Worm (Caenorhabditis elegans) whole organism, L4 larva: ENCODE data around the gene C54D10.9.

Experiments
- R02D3.7 ChIP-seq: fragments of 150-350 bp; sonication (generic microtip); optimal IDR thresholded peaks from 3 replicates; lab custom pipeline; 2014; ENCODE audit warnings: missing biosample characterization, missing genetic modification characterization
- T20F7.1 ChIP-seq: fragments of 200-800 bp; sonication (Bioruptor generic); optimal IDR thresholded peaks from 2 replicates; lab custom pipeline; 2018; ENCODE audit warnings: mild to moderate bottlenecking, missing genetic modification characterization, missing compliant biosample characterization
- Y105C5A.15 ChIP-seq: fragments of 200-800 bp; sonication (Bioruptor generic); IDR thresholded peaks from 2 replicates; pipeline ENCODE4 v1.3.6; 2022; ENCODE audit warnings: missing genetic modification characterization, missing compliant biosample characterization
- Y75B8A.6 ChIP-seq: fragments of 200-800 bp; sonication (Bioruptor generic); IDR thresholded peaks from 2 replicates; pipeline ENCODE4 v1.3.6; 2022; ENCODE audit warnings: missing genetic modification reagents, missing genetic modification characterization, missing compliant biosample characterization
- ZK337.2 ChIP-seq: fragments of 200-800 bp; sonication (Bioruptor generic); IDR thresholded peaks from 2 replicates; pipeline ENCODE4 v1.3.6; 2022; ENCODE audit warnings: missing genetic modification reagents, missing genetic modification characterization, missing compliant biosample characterization
- aha-1 ChIP-seq: fragments of 150-350 bp; peaks from one replicate; lab custom pipeline; 2014; ENCODE audit warnings: missing biosample characterization, missing genetic modification characterization
- aly-2 ChIP-seq: sonication (generic microtip); optimal IDR thresholded peaks from 2 replicates; lab custom pipeline; 2018; ENCODE audit warnings: missing biosample characterization, missing genetic modification characterization
- ama-1 ChIP-seq: fragments of 150-350 bp; optimal IDR thresholded peaks from 2 replicates; lab custom pipeline; 2014; ENCODE audit warnings: inconsistent platforms, mixed read lengths
- arid-1 ChIP-seq: fragments of 200-800 bp; sonication (Bioruptor generic); conservative IDR thresholded peaks from 2 replicates; pipeline ENCODE4 v1.3.6; 2022; ENCODE audit warnings: missing genetic modification reagents, missing genetic modification characterization, missing compliant biosample characterization
- ceh-28 ChIP-seq: fragments of 150-350 bp; optimal IDR thresholded peaks from 2 replicates; lab custom pipeline; 2014; ENCODE audit warnings: missing biosample characterization, missing genetic modification reagents, missing genetic modification characterization
- ceh-82 ChIP-seq: sonication (generic microtip); optimal IDR thresholded peaks from 2 replicates; lab custom pipeline; 2017; ENCODE audit warnings: missing biosample characterization, missing genetic modification characterization
- ctbp-1 ChIP-seq: fragments of 200-800 bp; sonication (Bioruptor generic); IDR thresholded peaks from 2 replicates; pipeline ENCODE4 v1.3.6; 2022; ENCODE audit warnings: missing genetic modification reagents, missing genetic modification characterization, missing compliant biosample characterization
- daf-16 ChIP-seq, 3 experiments: sonication (generic microtip); optimal IDR thresholded peaks; 2 replicates each; lab custom pipeline; 2016 to 2017; ENCODE audit warnings: missing genetic modification characterization in 3 of 3, missing genetic modification reagents in 3 of 3, mild to moderate bottlenecking in 2 of 3, missing compliant biosample characterization in 2 of 3, missing biosample characterization in 1 of 3, moderate library complexity in 1 of 3
- daf-8 ChIP-seq: fragments of 200-800 bp; sonication (Bioruptor generic); IDR thresholded peaks from 2 replicates; pipeline ENCODE4 v1.3.6; 2022; ENCODE audit warnings: missing genetic modification characterization, missing compliant biosample characterization
- dmd-6 ChIP-seq: fragments of 200-800 bp; sonication (Bioruptor generic); IDR thresholded peaks from 2 replicates; pipeline ENCODE4 v1.3.6; 2022; ENCODE audit warnings: missing genetic modification reagents, missing genetic modification characterization, missing compliant biosample characterization
- dve-1 ChIP-seq: sonication (generic microtip); optimal IDR thresholded peaks from 2 replicates; lab custom pipeline; 2017; ENCODE audit warnings: antibody characterized with exemption, mild to moderate bottlenecking, missing genetic modification characterization, missing compliant biosample characterization; ENCODE audit not compliant: insufficient read depth
- fkh-10 ChIP-seq: fragments of 150-350 bp; optimal IDR thresholded peaks from 2 replicates; lab custom pipeline; 2014; ENCODE audit warnings: missing biosample characterization, missing genetic modification reagents, missing genetic modification characterization
- hif-1 ChIP-seq, 2 experiments: sonication (generic microtip); optimal IDR thresholded peaks; 2 replicates each; lab custom pipeline; 2016 to 2017; ENCODE audit warnings: missing compliant biosample characterization in 2 of 2, missing genetic modification characterization in 2 of 2, missing genetic modification reagents in 2 of 2, missing genotype in 2 of 2, mild to moderate bottlenecking in 1 of 2
- hlh-11 ChIP-seq: fragments of 200-800 bp; sonication (Bioruptor generic); optimal IDR thresholded peaks from 2 replicates; lab custom pipeline; 2018; ENCODE audit warnings: mild to moderate bottlenecking, missing genetic modification characterization, missing compliant biosample characterization
- hlh-30 ChIP-seq: sonication (generic microtip); optimal IDR thresholded peaks from 2 replicates; lab custom pipeline; 2017; ENCODE audit warnings: antibody characterized with exemption, mild to moderate bottlenecking, missing genetic modification characterization, missing compliant biosample characterization; ENCODE audit not compliant: insufficient read depth
- hmg-1.1 ChIP-seq: fragments of 200-800 bp; sonication (Bioruptor generic); IDR thresholded peaks from 2 replicates; pipeline ENCODE4 v1.3.6; 2022; ENCODE audit warnings: missing genetic modification reagents, missing genetic modification characterization, missing compliant biosample characterization
- lim-7 ChIP-seq: fragments of 200-800 bp; sonication (Bioruptor generic); IDR thresholded peaks from 2 replicates; pipeline ENCODE4 v1.3.6; 2022; ENCODE audit warnings: missing genetic modification characterization, missing compliant biosample characterization
- lin-15B ChIP-seq: fragments of 150-350 bp; sonication (generic microtip); optimal IDR thresholded peaks from 3 replicates; lab custom pipeline; 2014; ENCODE audit warnings: missing biosample characterization, missing genetic modification characterization
- lin-39 ChIP-seq: fragments of 150-350 bp; optimal IDR thresholded peaks from 2 replicates; lab custom pipeline; 2014; ENCODE audit warnings: missing biosample characterization, missing genetic modification reagents, missing genetic modification characterization
- lir-3 ChIP-seq: sonication (generic microtip); optimal IDR thresholded peaks from 2 replicates; lab custom pipeline; 2016; ENCODE audit warnings: mild to moderate bottlenecking, missing genetic modification characterization, missing compliant biosample characterization
- madf-9 ChIP-seq: fragments of 200-800 bp; sonication (Bioruptor generic); conservative IDR thresholded peaks from 2 replicates; pipeline ENCODE4 v1.3.6; 2022; ENCODE audit warnings: missing genetic modification reagents, missing genetic modification characterization, missing compliant biosample characterization
- mdt-29 ChIP-seq: fragments of 200-800 bp; sonication (Bioruptor generic); IDR thresholded peaks from 2 replicates; pipeline ENCODE4 v1.3.6; 2022; ENCODE audit warnings: missing genetic modification reagents, missing genetic modification characterization, missing compliant biosample characterization
- mep-1 ChIP-seq: fragments of 150-350 bp; sonication (generic microtip); optimal IDR thresholded peaks from 3 replicates; lab custom pipeline; 2014; ENCODE audit warnings: missing biosample characterization, missing genetic modification characterization
- mes-2 ChIP-seq: sonication (generic microtip); optimal IDR thresholded peaks from 2 replicates; lab custom pipeline; 2016; ENCODE audit warnings: missing genotype, mild to moderate bottlenecking, missing genetic modification characterization, missing compliant biosample characterization; ENCODE audit not compliant: poor library complexity, severe bottlenecking
- mxl-3 ChIP-seq: fragments of 200-800 bp; sonication (Bioruptor generic); optimal IDR thresholded peaks from 2 replicates; lab custom pipeline; 2018; ENCODE audit warnings: mild to moderate bottlenecking, missing genetic modification characterization, missing compliant biosample characterization
- nhr-11 ChIP-seq: fragments of 150-350 bp; optimal IDR thresholded peaks from 2 replicates; lab custom pipeline; 2014; ENCODE audit warnings: missing biosample characterization, missing genetic modification characterization
- nhr-237 ChIP-seq: sonication (generic microtip); optimal IDR thresholded peaks from 2 replicates; lab custom pipeline; 2017; ENCODE audit warnings: missing biosample characterization, missing genetic modification characterization
- nhr-28 ChIP-seq: fragments of 150-350 bp; optimal IDR thresholded peaks from 2 replicates; lab custom pipeline; 2014; ENCODE audit warnings: missing biosample characterization, missing genetic modification characterization
- nhr-42 ChIP-seq: fragments of 200-800 bp; sonication (Bioruptor generic); IDR thresholded peaks from 2 replicates; pipeline ENCODE4 v1.3.6; 2022; ENCODE audit warnings: missing genetic modification characterization, missing compliant biosample characterization
- nhr-6 ChIP-seq: fragments of 150-350 bp; optimal IDR thresholded peaks from 2 replicates; lab custom pipeline; 2014; ENCODE audit warnings: missing biosample characterization, missing genetic modification characterization
- nhr-77 ChIP-seq: fragments of 150-350 bp; optimal IDR thresholded peaks from 2 replicates; lab custom pipeline; 2014; ENCODE audit warnings: missing biosample characterization, missing genetic modification characterization
- php-3 ChIP-seq: fragments of 200-800 bp; sonication (Bioruptor generic); IDR thresholded peaks from 2 replicates; pipeline ENCODE4 v1.3.6; 2022; ENCODE audit warnings: missing genetic modification reagents, missing genetic modification characterization, missing compliant biosample characterization
- pqm-1 ChIP-seq: sonication (generic microtip); optimal IDR thresholded peaks from 2 replicates; lab custom pipeline; 2017; ENCODE audit warnings: missing biosample characterization, missing genetic modification characterization
- rbr-2 ChIP-seq: sonication (generic microtip); optimal IDR thresholded peaks from 2 replicates; lab custom pipeline; 2016; ENCODE audit warnings: missing genotype, missing genetic modification characterization, missing compliant biosample characterization
- sdz-12 ChIP-seq: fragments of 200-800 bp; sonication (Bioruptor generic); optimal IDR thresholded peaks from 2 replicates; lab custom pipeline; 2018; ENCODE audit warnings: mild to moderate bottlenecking, missing genetic modification characterization, missing compliant biosample characterization
- set-16 ChIP-seq: fragments of 200-800 bp; sonication (Bioruptor generic); IDR thresholded peaks from 2 replicates; pipeline ENCODE4 v1.3.6; 2022; ENCODE audit warnings: missing genetic modification reagents, missing genetic modification characterization, missing compliant biosample characterization
- spr-3 ChIP-seq: fragments of 200-800 bp; sonication (Bioruptor generic); optimal IDR thresholded peaks from 2 replicates; lab custom pipeline; 2018; ENCODE audit warnings: mild to moderate bottlenecking, missing genetic modification characterization, missing compliant biosample characterization
- unc-39 ChIP-seq: sonication (generic microtip); optimal IDR thresholded peaks from 2 replicates; lab custom pipeline; 2017; ENCODE audit warnings: missing biosample characterization, missing genetic modification characterization
- unc-62 ChIP-seq, 3 experiments: fragments of 150-350 bp in 1 of 3; sonication (generic microtip); optimal IDR thresholded peaks in 2 of 3; peaks in 1 of 3; 1 replicate in 1 of 3; 2 replicates in 2 of 3; lab custom pipeline; 2014 to 2017; ENCODE audit warnings: missing biosample characterization in 3 of 3, missing genetic modification characterization in 3 of 3, missing genetic modification reagents in 3 of 3, missing genotype in 1 of 3
- vab-7 ChIP-seq: fragments of 200-800 bp; sonication (Bioruptor generic); IDR thresholded peaks from 2 replicates; pipeline ENCODE4 v1.3.6; 2022; ENCODE audit warnings: missing genetic modification reagents, missing genetic modification characterization, missing compliant biosample characterization
- zfp-2 ChIP-seq: sonication (generic microtip); optimal IDR thresholded peaks from 2 replicates; lab custom pipeline; 2016; ENCODE audit warnings: mild to moderate bottlenecking, missing genetic modification characterization, missing compliant biosample characterization
- zfp-3 ChIP-seq: fragments of 200-800 bp; sonication (Bioruptor generic); conservative IDR thresholded peaks from 2 replicates; pipeline ENCODE4 v1.3.6; 2022; ENCODE audit warnings: missing genetic modification reagents, missing genetic modification characterization, missing compliant biosample characterization
- ztf-11 ChIP-seq: fragments of 150-350 bp; optimal IDR thresholded peaks from 2 replicates; lab custom pipeline; 2014; ENCODE audit warnings: missing biosample characterization, missing genetic modification characterization
- ztf-7 ChIP-seq: fragments of 150-350 bp; optimal IDR thresholded peaks from 2 replicates; lab custom pipeline; 2014; ENCODE audit warnings: missing biosample characterization, missing genetic modification characterization

C54D10.9 gene

DNA sequence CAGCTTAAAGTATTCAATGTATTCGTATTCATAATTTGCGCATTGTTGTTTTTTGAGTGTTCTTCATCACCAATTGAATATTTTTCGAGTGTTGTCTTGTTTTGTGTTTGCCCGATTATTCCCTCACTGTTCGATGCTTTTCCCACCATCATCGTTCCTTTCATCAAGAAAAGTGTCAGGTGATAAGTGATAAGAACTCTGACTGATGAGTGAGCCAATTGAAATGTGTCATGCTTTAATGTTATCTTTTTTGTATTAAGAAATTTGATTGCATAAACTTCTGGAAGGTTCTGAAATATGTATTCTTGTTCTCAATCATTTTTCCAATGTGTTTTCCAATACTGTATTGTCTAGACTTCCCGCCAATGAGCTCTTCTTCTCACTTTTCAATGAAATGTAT, 28.4 kb downstream of the C54D10.9 start:
- peak; percentile 48 for TF ChIP-seq T20F7.1 (GFP tag; lab: Kevin White, UChicago)
- TF ChIP-seq mep-1 (tag; lab: Kevin White, UChicago): peak; percentile 46
- TF ChIP-seq hlh-11: peak; percentile 80
- no peak for TF ChIP-seq daf-16 (GFP tag; optimal IDR thresholded peaks at IDR 0.05; lab: Kevin White, UChicago)
- peak; percentile 88 for TF ChIP-seq daf-16 (tag; optimal IDR thresholded peaks at IDR 0.05; lab: Kevin White, UChicago)
- peak; percentile 78 for TF ChIP-seq pqm-1 (tag; lab: Kevin White, UChicago)
- no peak for TF ChIP-seq daf-8 (GFP tag; lab: Robert Waterston, UW)
- TF ChIP-seq unc-62 (GFP tag; optimal IDR thresholded peaks at IDR 0.05 in 1 of 2; lab: Kevin White, UChicago): no peak
- TF ChIP-seq unc-62 (tag; optimal IDR thresholded peaks at IDR 0.05; lab: Kevin White, UChicago): no peak
- TF ChIP-seq zfp-2: no peak
- TF ChIP-seq nhr-28 (tag; lab: Kevin White, UChicago): peak; percentile 62
- peak; percentile 75 for TF ChIP-seq hlh-30 (tag; lab: Kevin White, UChicago)
- TF ChIP-seq mdt-29 (GFP tag; lab: Robert Waterston, UW): peak; percentile 32; the same call in 1 of the 2 replicates
- TF ChIP-seq dmd-6 (GFP tag; lab: Robert Waterston, UW): peak; percentile 72
- TF ChIP-seq php-3 (GFP tag; lab: Robert Waterston, UW): peak; percentile 25; the same call in 1 of the 2 replicates
- peak; percentile 90 for TF ChIP-seq aha-1 (tag; lab: Kevin White, UChicago)
- TF ChIP-seq set-16 (GFP tag; lab: Robert Waterston, UW): no peak
- TF ChIP-seq dve-1: peak; percentile 76
- TF ChIP-seq ztf-11 (tag; lab: Kevin White, UChicago): no peak
- TF ChIP-seq nhr-77 (tag; lab: Kevin White, UChicago): peak; percentile 66

DNA sequence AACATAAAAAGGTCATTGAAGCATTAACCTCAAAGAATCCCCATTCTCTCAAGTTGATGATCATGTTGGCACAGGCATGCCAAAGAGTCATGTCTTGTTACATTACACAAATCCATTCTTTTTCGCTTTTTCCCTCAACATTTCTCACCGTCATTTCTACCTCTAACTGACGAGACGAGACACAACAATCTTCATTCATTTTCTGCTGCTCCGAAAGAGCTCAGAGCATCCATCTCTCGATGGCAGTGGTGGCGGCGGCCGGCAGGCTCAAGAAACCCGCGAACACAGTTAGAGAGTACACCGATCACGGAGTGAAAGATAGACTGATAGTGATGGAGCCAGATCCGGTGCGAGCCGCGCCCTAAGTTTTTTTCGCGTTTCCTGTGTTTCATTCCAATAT, 30.2 kb downstream of the C54D10.9 start:
- 0 out of 2 replicates have a peak, but pooled peaks have one; percentile 34 for TF ChIP-seq zfp-3 (GFP tag; lab: Robert Waterston, UW)
- TF ChIP-seq nhr-28 (tag; lab: Kevin White, UChicago): no peak
- no peak for TF ChIP-seq mes-2 (tag; lab: Kevin White, UChicago)
- TF ChIP-seq nhr-11 (tag; lab: Kevin White, UChicago): peak; percentile 41
- no peak for TF ChIP-seq Y105C5A.15 (GFP tag; lab: Robert Waterston, UW)
- TF ChIP-seq rbr-2 (tag; lab: Kevin White, UChicago): no peak
- TF ChIP-seq unc-39 (tag; lab: Kevin White, UChicago): no peak
- TF ChIP-seq fkh-10 (GFP tag; lab: Kevin White, UChicago): no peak
- no peak for TF ChIP-seq aly-2 (tag; lab: Kevin White, UChicago)
- TF ChIP-seq nhr-237 (tag; lab: Kevin White, UChicago): no peak
- no peak for TF ChIP-seq vab-7 (GFP tag; lab: Robert Waterston, UW)
- peak in 1 of 2 experiments; percentile 12 for TF ChIP-seq daf-16 (GFP tag; optimal IDR thresholded peaks at IDR 0.05; lab: Kevin White, UChicago)
- TF ChIP-seq daf-16 (tag; optimal IDR thresholded peaks at IDR 0.05; lab: Kevin White, UChicago): no peak
- TF ChIP-seq unc-62 (GFP tag; optimal IDR thresholded peaks at IDR 0.05 in 1 of 2; lab: Kevin White, UChicago): peak in 1 of 2 experiments; percentile 65
- TF ChIP-seq unc-62 (tag; optimal IDR thresholded peaks at IDR 0.05; lab: Kevin White, UChicago): no peak
- TF ChIP-seq Y75B8A.6 (GFP tag; lab: Robert Waterston, UW): no peak
- no peak for TF ChIP-seq hmg-1.1
- TF ChIP-seq madf-9 (GFP tag; lab: Robert Waterston, UW): peak; percentile 44; the same call in 1 of the 2 replicates
- no peak for TF ChIP-seq spr-3 (GFP tag; lab: Kevin White, UChicago)
- TF ChIP-seq ztf-7 (tag; lab: Kevin White, UChicago): no peak
- TF ChIP-seq nhr-42 (GFP tag; lab: Robert Waterston, UW): no peak
- TF ChIP-seq ceh-82: no peak
- no peak for TF ChIP-seq hif-1 (tag; optimal IDR thresholded peaks at IDR 0.05; lab: Kevin White, UChicago)
- no peak for TF ChIP-seq lin-39 (tag; lab: Kevin White, UChicago)
- TF ChIP-seq ctbp-1: 0 out of 2 replicates have a peak, but pooled peaks have one; percentile 10
- no peak for TF ChIP-seq mxl-3 (GFP tag; lab: Kevin White, UChicago)
- no peak for TF ChIP-seq daf-8 (GFP tag; lab: Robert Waterston, UW)
- TF ChIP-seq ceh-28 (tag; lab: Kevin White, UChicago): no peak
- no peak for TF ChIP-seq arid-1 (GFP tag; lab: Robert Waterston, UW)
- TF ChIP-seq lim-7 (GFP tag; lab: Robert Waterston, UW): no peak
- no peak for TF ChIP-seq lir-3
- TF ChIP-seq ZK337.2: no peak
- no peak for TF ChIP-seq R02D3.7
- TF ChIP-seq nhr-6: no peak
- TF ChIP-seq sdz-12 (GFP tag; lab: Kevin White, UChicago): no peak
- TF ChIP-seq ama-1 (lab: Kevin White, UChicago): no peak
- no peak for TF ChIP-seq lin-15B (tag; lab: Kevin White, UChicago)
